Worm (Caenorhabditis elegans) whole organism, L2 larva: ENCODE data around the gene ZK550.6.
A peak's percentile ranks its signal among the peaks of the same experiment; 100 is the strongest.

Experiments used
- C34F6.9 ChIP-seq: fragments of 150-350 bp; optimal IDR thresholded peaks from 2 replicates; lab custom pipeline; 2014; ENCODE audit warnings: missing biosample characterization, missing genetic modification characterization
- F13H6.1 ChIP-seq: sonication (generic microtip); optimal IDR thresholded peaks from 2 replicates; lab custom pipeline; 2016; ENCODE audit warnings: missing genetic modification characterization, missing compliant biosample characterization
- R02D3.7 ChIP-seq: fragments of 150-350 bp; optimal IDR thresholded peaks from 2 replicates; lab custom pipeline; 2014; ENCODE audit warnings: missing biosample characterization, missing genetic modification characterization
- Y55F3AM.14 ChIP-seq: fragments of 200-800 bp; sonication (Bioruptor generic); optimal IDR thresholded peaks from 2 replicates; lab custom pipeline; 2018; ENCODE audit warnings: mild to moderate bottlenecking, missing genetic modification characterization, missing compliant biosample characterization
- ZK546.5 ChIP-seq: sonication (generic microtip); optimal IDR thresholded peaks from 2 replicates; lab custom pipeline; 2017; ENCODE audit warnings: missing biosample characterization, missing genetic modification characterization
- alr-1 ChIP-seq: fragments of 150-350 bp; optimal IDR thresholded peaks from 2 replicates; lab custom pipeline; 2014; ENCODE audit warnings: missing biosample characterization, missing genetic modification characterization
- aly-2 ChIP-seq: fragments of 150-350 bp; optimal IDR thresholded peaks from 2 replicates; lab custom pipeline; 2014; ENCODE audit warnings: missing biosample characterization, missing genetic modification characterization
- ama-1 ChIP-seq: fragments of 150-350 bp; optimal IDR thresholded peaks from 2 replicates; lab custom pipeline; 2018; ENCODE audit warnings: inconsistent platforms
- blmp-1 ChIP-seq: sonication (generic microtip); optimal IDR thresholded peaks from 2 replicates; lab custom pipeline; 2017; ENCODE audit warnings: missing genetic modification characterization, mild to moderate bottlenecking, missing compliant biosample characterization, antibody characterized with exemption, moderate library complexity; ENCODE audit not compliant: insufficient read depth
- ceh-16 ChIP-seq: fragments of 150-350 bp; optimal IDR thresholded peaks from 2 replicates; lab custom pipeline; 2014; ENCODE audit warnings: missing biosample characterization, missing genetic modification characterization
- ceh-82 ChIP-seq: fragments of 150-350 bp; optimal IDR thresholded peaks from 2 replicates; lab custom pipeline; 2014; ENCODE audit warnings: missing biosample characterization, missing genetic modification characterization
- crh-2 ChIP-seq: sonication (generic microtip); optimal IDR thresholded peaks from 2 replicates; lab custom pipeline; 2017; ENCODE audit warnings: missing biosample characterization, missing genetic modification characterization
- dmd-4 ChIP-seq: sonication (generic microtip); optimal IDR thresholded peaks from 2 replicates; lab custom pipeline; 2017; ENCODE audit warnings: missing biosample characterization, missing genetic modification characterization
- egl-27 ChIP-seq: sonication (generic microtip); optimal IDR thresholded peaks from 3 replicates; lab custom pipeline; 2017; ENCODE audit warnings: missing biosample characterization, missing genetic modification reagents, missing genetic modification characterization
- elt-1 ChIP-seq: fragments of 150-350 bp; optimal IDR thresholded peaks from 2 replicates; lab custom pipeline; 2014; ENCODE audit warnings: missing biosample characterization, missing genetic modification characterization
- elt-3 ChIP-seq: sonication (generic microtip); optimal IDR thresholded peaks from 2 replicates; lab custom pipeline; 2017; ENCODE audit warnings: missing biosample characterization, missing genetic modification characterization
- fos-1 ChIP-seq: fragments of 150-350 bp; optimal IDR thresholded peaks from 2 replicates; lab custom pipeline; 2014; ENCODE audit warnings: missing biosample characterization, missing genetic modification characterization
- gmeb-1 ChIP-seq: fragments of 150-350 bp; optimal IDR thresholded peaks from 2 replicates; lab custom pipeline; 2014; ENCODE audit warnings: missing biosample characterization, missing genetic modification characterization
- lin-11 ChIP-seq: fragments of 150-350 bp; sonication (generic microtip); optimal IDR thresholded peaks from 2 replicates; lab custom pipeline; 2014; ENCODE audit warnings: missing biosample characterization, missing genetic modification characterization, inconsistent platforms, mixed read lengths
- lin-13 ChIP-seq: fragments of 150-350 bp; optimal IDR thresholded peaks from 2 replicates; lab custom pipeline; 2014; ENCODE audit warnings: missing biosample characterization, missing genetic modification reagents, missing genetic modification characterization
- lin-39 ChIP-seq: fragments of 150-350 bp; optimal IDR thresholded peaks from 2 replicates; lab custom pipeline; 2014; ENCODE audit warnings: missing biosample characterization, missing genetic modification reagents, missing genetic modification characterization
- lsy-2 ChIP-seq, 2 experiments: fragments of 150-350 bp in 1 of 2; sonication (generic microtip) in 1 of 2; optimal IDR thresholded peaks; 2 replicates each; lab custom pipeline; 2014 to 2017; ENCODE audit warnings: missing biosample characterization in 2 of 2, missing genetic modification characterization in 2 of 2
- mab-5 ChIP-seq: fragments of 150-350 bp; optimal IDR thresholded peaks from 2 replicates; lab custom pipeline; 2014; ENCODE audit warnings: missing biosample characterization, missing genetic modification characterization
- mbf-1 ChIP-seq: sonication (generic microtip); optimal IDR thresholded peaks from 2 replicates; lab custom pipeline; 2017; ENCODE audit warnings: missing biosample characterization, missing genetic modification characterization
- mdl-1 ChIP-seq, 2 experiments: fragments of 150-350 bp in 1 of 2; sonication (generic microtip) in 1 of 2; optimal IDR thresholded peaks; 2 replicates each; lab custom pipeline; 2017; ENCODE audit warnings: missing biosample characterization in 2 of 2, missing genetic modification characterization in 2 of 2
- nhr-10 ChIP-seq: sonication (generic microtip); optimal IDR thresholded peaks from 2 replicates; lab custom pipeline; 2017; ENCODE audit warnings: missing biosample characterization, missing genetic modification characterization
- nhr-11 ChIP-seq: fragments of 150-350 bp; optimal IDR thresholded peaks from 2 replicates; lab custom pipeline; 2014; ENCODE audit warnings: missing biosample characterization, missing genetic modification characterization
- nhr-12 ChIP-seq: fragments of 150-350 bp; optimal IDR thresholded peaks from 2 replicates; lab custom pipeline; 2014; ENCODE audit warnings: missing biosample characterization, missing genetic modification characterization
- nhr-129 ChIP-seq: fragments of 150-350 bp; optimal IDR thresholded peaks from 2 replicates; lab custom pipeline; 2014; ENCODE audit warnings: missing biosample characterization, missing genetic modification characterization
- nhr-21 ChIP-seq: fragments of 150-350 bp; optimal IDR thresholded peaks from 2 replicates; lab custom pipeline; 2014; ENCODE audit warnings: missing biosample characterization, missing genetic modification characterization
- nhr-23 ChIP-seq: fragments of 150-350 bp; optimal IDR thresholded peaks from 2 replicates; lab custom pipeline; 2014; ENCODE audit warnings: missing biosample characterization, missing genetic modification reagents, missing genetic modification characterization
- nhr-237 ChIP-seq: fragments of 150-350 bp; optimal IDR thresholded peaks from 2 replicates; lab custom pipeline; 2014; ENCODE audit warnings: missing biosample characterization, missing genetic modification characterization
- nhr-25 ChIP-seq: fragments of 150-350 bp; sonication (generic microtip); optimal IDR thresholded peaks from 3 replicates; lab custom pipeline; 2014; ENCODE audit warnings: missing biosample characterization, missing genetic modification characterization
- nhr-6 ChIP-seq: fragments of 150-350 bp; optimal IDR thresholded peaks from 2 replicates; lab custom pipeline; 2014; ENCODE audit warnings: missing biosample characterization, missing genetic modification characterization
- nhr-77 ChIP-seq: fragments of 150-350 bp; optimal IDR thresholded peaks from 2 replicates; lab custom pipeline; 2014; ENCODE audit warnings: missing biosample characterization, missing genetic modification characterization
- peb-1 ChIP-seq: fragments of 150-350 bp; optimal IDR thresholded peaks from 2 replicates; lab custom pipeline; 2014; ENCODE audit warnings: missing biosample characterization, missing genetic modification characterization
- sem-4 ChIP-seq: fragments of 150-350 bp; optimal IDR thresholded peaks from 2 replicates; lab custom pipeline; 2014; ENCODE audit warnings: missing biosample characterization, missing genetic modification reagents, missing genetic modification characterization
- skn-1 ChIP-seq: sonication (generic microtip); optimal IDR thresholded peaks from 2 replicates; lab custom pipeline; 2017; ENCODE audit warnings: missing biosample characterization, missing genetic modification characterization
- sma-3 ChIP-seq: sonication (generic microtip); optimal IDR thresholded peaks from 2 replicates; lab custom pipeline; 2016; ENCODE audit warnings: missing genetic modification reagents, missing genetic modification characterization, missing compliant biosample characterization
- sma-9 ChIP-seq, 2 experiments: fragments of 150-350 bp in 1 of 2; sonication (generic microtip) in 1 of 2; optimal IDR thresholded peaks; 2 replicates each; lab custom pipeline; 2014 to 2016; ENCODE audit warnings: missing genetic modification characterization in 2 of 2, mild to moderate bottlenecking in 1 of 2, missing biosample characterization in 1 of 2, missing compliant biosample characterization in 1 of 2, missing genetic modification reagents in 1 of 2, moderate library complexity in 1 of 2
- snpc-4 ChIP-seq: fragments of 150-350 bp; optimal IDR thresholded peaks from 2 replicates; lab custom pipeline; 2014; ENCODE audit warnings: missing biosample characterization, missing genetic modification characterization
- unc-39 ChIP-seq: fragments of 150-350 bp; optimal IDR thresholded peaks from 2 replicates; lab custom pipeline; 2014; ENCODE audit warnings: missing biosample characterization, missing genetic modification characterization
- unc-55 ChIP-seq: fragments of 150-350 bp; sonication (generic microtip); optimal IDR thresholded peaks from 3 replicates; lab custom pipeline; 2014; ENCODE audit warnings: missing biosample characterization, missing genetic modification reagents, missing genetic modification characterization
- unc-62 ChIP-seq: fragments of 150-350 bp; optimal IDR thresholded peaks from 2 replicates; lab custom pipeline; 2014; ENCODE audit warnings: missing biosample characterization, missing genetic modification reagents, missing genetic modification characterization
- zag-1 ChIP-seq: fragments of 150-350 bp; optimal IDR thresholded peaks from 2 replicates; lab custom pipeline; 2014; ENCODE audit warnings: missing biosample characterization, missing genetic modification characterization
- ztf-1 ChIP-seq: fragments of 200-800 bp; sonication (Bioruptor generic); conservative IDR thresholded peaks from 2 replicates; pipeline ENCODE4 v1.3.6; 2022; ENCODE audit warnings: missing genetic modification characterization, missing compliant biosample characterization
- ztf-11 ChIP-seq: sonication (generic microtip); optimal IDR thresholded peaks from 2 replicates; lab custom pipeline; 2017; ENCODE audit warnings: missing biosample characterization, missing genetic modification characterization
- ztf-4 ChIP-seq: fragments of 150-350 bp; optimal IDR thresholded peaks from 2 replicates; lab custom pipeline; 2014; ENCODE audit warnings: missing biosample characterization, missing genetic modification characterization

ZK550.6 gene

DNA sequence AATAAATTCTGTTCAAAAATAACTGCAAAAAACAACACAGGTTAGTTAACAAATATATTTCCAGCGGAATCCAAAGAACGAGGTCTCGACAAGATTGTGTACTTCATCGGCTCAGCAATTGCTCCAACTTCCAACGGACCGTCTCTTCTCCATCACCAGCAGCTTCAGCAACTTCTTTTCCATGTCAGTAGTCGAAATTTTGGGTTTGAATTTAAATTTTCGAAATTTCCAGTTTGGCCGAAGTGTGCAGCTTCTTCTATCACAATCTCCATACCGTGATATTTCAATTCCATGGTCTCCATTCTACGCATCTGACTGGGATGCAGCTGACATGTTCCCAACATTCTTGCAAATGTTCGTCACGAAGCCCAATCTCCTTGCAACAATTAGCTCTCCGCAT, 8.8 kb downstream of the ZK550.6 start:
- TF ChIP-seq ceh-82 (tag; lab: Kevin White, UChicago), result no peak
- TF ChIP-seq ztf-4, result no peak
- TF ChIP-seq C34F6.9 (tag; lab: Kevin White, UChicago), result no peak
- no peak for TF ChIP-seq dmd-4 (tag; lab: Kevin White, UChicago)
- TF ChIP-seq egl-27 (tag; lab: Kevin White, UChicago), result no peak
- no peak for TF ChIP-seq elt-1 (tag; lab: Kevin White, UChicago)
- no peak for TF ChIP-seq lin-39 (tag; lab: Kevin White, UChicago)
- no peak for TF ChIP-seq lsy-2 (tag; optimal IDR thresholded peaks at IDR 0.05; lab: Kevin White, UChicago)
- no peak for TF ChIP-seq aly-2 (tag; lab: Kevin White, UChicago)
- TF ChIP-seq R02D3.7, result no peak
- no peak for TF ChIP-seq mdl-1 (tag; optimal IDR thresholded peaks at IDR 0.05; lab: Kevin White, UChicago)
- TF ChIP-seq nhr-77 (tag; lab: Kevin White, UChicago), result no peak
- no peak for TF ChIP-seq fos-1
- no peak for TF ChIP-seq gmeb-1 (tag; lab: Kevin White, UChicago)
- TF ChIP-seq unc-55 (GFP tag; lab: Kevin White, UChicago), result no peak

DNA sequence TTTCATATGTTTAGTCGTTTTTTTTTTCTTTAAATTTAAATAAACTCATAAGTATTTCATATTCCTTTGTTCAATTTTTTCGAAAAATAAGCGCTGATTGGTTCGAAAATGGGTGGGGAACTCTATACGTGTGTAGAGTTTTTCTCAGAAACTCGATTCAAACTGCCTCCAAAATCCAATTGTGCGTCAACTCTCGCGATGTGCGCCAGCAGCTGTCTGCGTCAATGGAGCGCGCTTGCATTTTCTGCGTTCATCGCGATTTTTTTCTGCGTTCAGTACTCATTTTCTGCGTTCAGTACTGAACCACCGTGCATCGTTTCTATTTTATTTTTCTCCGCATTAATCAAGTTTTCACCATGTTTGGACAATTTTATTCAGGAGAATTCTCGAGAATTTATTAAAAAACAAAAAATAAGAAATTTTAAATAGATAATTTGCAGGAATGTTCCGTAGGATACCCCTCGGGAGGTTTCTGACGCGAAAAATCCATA, 12.5 kb downstream of the ZK550.6 start, which contains the start of gene eelo-2:
TSS of gene eelo-2 (plus strand) at position 441 of the 491 bp plus-strand sequence.
- TF ChIP-seq mbf-1 (tag; lab: Kevin White, UChicago), result peak; percentile 50
- peak; percentile 97 for TF ChIP-seq lin-11 (tag; lab: Kevin White, UChicago)
- TF ChIP-seq nhr-11 (tag; lab: Kevin White, UChicago), result no peak
- TF ChIP-seq nhr-129, result peak; percentile 98
- peak; percentile 98 for TF ChIP-seq fos-1
- TF ChIP-seq nhr-77 (tag; lab: Kevin White, UChicago), result peak; percentile 90
- TF ChIP-seq elt-1 (tag; lab: Kevin White, UChicago), result peak; percentile 74
- peak; percentile 99 for TF ChIP-seq sma-3
- peak; percentile 96 for TF ChIP-seq ztf-4
- TF ChIP-seq ama-1 (lab: Kevin White, UChicago), result peak; percentile 56
- peak; percentile 100 for TF ChIP-seq gmeb-1 (tag; lab: Kevin White, UChicago)
- TF ChIP-seq ztf-1 (GFP tag; lab: Robert Waterston, UW), result 0 out of 2 replicates have a peak, but pooled peaks have one; percentile 9
- peak; percentile 79 for TF ChIP-seq R02D3.7
- peak; percentile 95 for TF ChIP-seq ceh-82 (tag; lab: Kevin White, UChicago)
- peak; percentile 62 for TF ChIP-seq lin-39 (tag; lab: Kevin White, UChicago)
- TF ChIP-seq F13H6.1 (tag; lab: Kevin White, UChicago), result peak; percentile 98
- TF ChIP-seq nhr-12 (tag; lab: Kevin White, UChicago), result peak; percentile 77
- peak; percentile 68 for TF ChIP-seq unc-62
- peak; percentile 8 to 88 for TF ChIP-seq mdl-1 (tag; optimal IDR thresholded peaks at IDR 0.05; lab: Kevin White, UChicago)
- peak; percentile 100 for TF ChIP-seq C34F6.9 (tag; lab: Kevin White, UChicago)
- TF ChIP-seq sem-4 (tag; lab: Kevin White, UChicago), result peak; percentile 97
- TF ChIP-seq egl-27 (tag; lab: Kevin White, UChicago), result peak; percentile 98
- peak; percentile 91 for TF ChIP-seq snpc-4 (tag; lab: Kevin White, UChicago)
- peak; percentile 97 for TF ChIP-seq mab-5 (tag; lab: Kevin White, UChicago)
- TF ChIP-seq nhr-6, result peak; percentile 97
- no peak for TF ChIP-seq peb-1 (tag; lab: Kevin White, UChicago)
- no peak for TF ChIP-seq elt-3 (tag; lab: Kevin White, UChicago)
- TF ChIP-seq nhr-237 (tag; lab: Kevin White, UChicago), result peak; percentile 91
- peak; percentile 96 to 97 for TF ChIP-seq lsy-2 (tag; optimal IDR thresholded peaks at IDR 0.05; lab: Kevin White, UChicago)
- TF ChIP-seq Y55F3AM.14 (GFP tag; lab: Kevin White, UChicago), result peak; percentile 83
- peak; percentile 100 for TF ChIP-seq unc-55 (GFP tag; lab: Kevin White, UChicago)
- TF ChIP-seq aly-2 (tag; lab: Kevin White, UChicago), result peak; percentile 75
- peak; percentile 44 for TF ChIP-seq skn-1 (tag; lab: Kevin White, UChicago)
- TF ChIP-seq lin-13, result peak; percentile 98
- TF ChIP-seq dmd-4 (tag; lab: Kevin White, UChicago), result peak; percentile 58
- TF ChIP-seq unc-39 (tag; lab: Kevin White, UChicago), result no peak
- peak; percentile 84 for TF ChIP-seq blmp-1 (tag; lab: Kevin White, UChicago)
- TF ChIP-seq ZK546.5, result peak; percentile 77
- TF ChIP-seq ztf-11 (tag; lab: Kevin White, UChicago), result peak; percentile 62
- TF ChIP-seq nhr-23 (tag; lab: Kevin White, UChicago), result no peak
- TF ChIP-seq zag-1 (tag; lab: Kevin White, UChicago), result peak; percentile 95
- TF ChIP-seq nhr-21, result peak; percentile 98
- peak; percentile 97 for TF ChIP-seq ceh-16
- TF ChIP-seq alr-1 (tag; lab: Kevin White, UChicago), result no peak
- peak; percentile 99 for TF ChIP-seq crh-2 (tag; lab: Kevin White, UChicago)
- peak; percentile 98 for TF ChIP-seq nhr-25
- TF ChIP-seq sma-9 (GFP tag; optimal IDR thresholded peaks at IDR 0.05; lab: Kevin White, UChicago), result peak; percentile 98
- TF ChIP-seq sma-9 (tag; optimal IDR thresholded peaks at IDR 0.05; lab: Kevin White, UChicago), result no peak
- peak; percentile 93 for TF ChIP-seq nhr-10 (tag; lab: Kevin White, UChicago)
